Worm (Caenorhabditis elegans): ENCODE measurements around the gene sdz-21.

- no peak for TF ChIP-seq ztf-11 (tag; optimal IDR thresholded peaks at IDR 0.05)
- no peak for TF ChIP-seq pha-4 (tag; optimal IDR thresholded peaks at IDR 0.05)
- no peak for TF ChIP-seq snpc-4 (tag; optimal IDR thresholded peaks at IDR 0.05)
- no peak for TF ChIP-seq mab-5 (tag; optimal IDR thresholded peaks at IDR 0.05)
Observed at ce11 chrIII:5614648-5615047, 42.2 kb downstream of the sdz-21 start, which contains the start of gene basl-1.

Measured in whole organism, mixed stage, embryonic.